Fruit fly (Drosophila melanogaster) whole organism, adult: ENCODE results near the gene CG14205.
A peak's percentile ranks its signal among the peaks of the same experiment; 100 is the strongest.

Experiments
- CG11617 ChIP-seq: fragments of 200-800 bp; sonication (Bioruptor generic); optimal IDR thresholded peaks from 2 replicates; lab custom pipeline; 2017; ENCODE audit warnings: mild to moderate bottlenecking, missing biosample characterization, missing genetic modification reagents, missing genetic modification characterization
- CG12768 ChIP-seq: fragments of 200-800 bp; sonication (Bioruptor generic); optimal IDR thresholded peaks from 2 replicates; lab custom pipeline; 2017; ENCODE audit warnings: missing biosample characterization, missing genetic modification characterization, mild to moderate bottlenecking, moderate library complexity, missing genetic modification reagents
- CG14711 ChIP-seq: fragments of 200-800 bp; sonication (Bioruptor generic); optimal IDR thresholded peaks from 2 replicates; lab custom pipeline; 2018; ENCODE audit warnings: missing biosample characterization, mild to moderate bottlenecking, missing genetic modification characterization, moderate library complexity
- CG1620 ChIP-seq: fragments of 200-800 bp; sonication (Bioruptor generic); optimal IDR thresholded peaks from 2 replicates; lab custom pipeline; 2016; ENCODE audit warnings: missing biosample characterization, missing genetic modification characterization
- CG33017 ChIP-seq: fragments of 200-800 bp; sonication (Bioruptor generic); optimal IDR thresholded peaks from 2 replicates; lab custom pipeline; 2018; ENCODE audit warnings: missing biosample characterization, mild to moderate bottlenecking, missing genetic modification characterization, moderate library complexity
- CG5204 ChIP-seq: fragments of 200-800 bp; sonication (Bioruptor generic); optimal IDR thresholded peaks from 2 replicates; lab custom pipeline; 2016; ENCODE audit warnings: missing biosample characterization, missing genetic modification characterization
- CG7045 ChIP-seq: fragments of 200-800 bp; sonication (Bioruptor generic); optimal IDR thresholded peaks from 2 replicates; lab custom pipeline; 2017; ENCODE audit warnings: missing biosample characterization, mild to moderate bottlenecking, missing genetic modification characterization
- CG7101 ChIP-seq: fragments of 200-800 bp; sonication (Bioruptor generic); optimal IDR thresholded peaks from 2 replicates; lab custom pipeline; 2018; ENCODE audit warnings: missing biosample characterization, mild to moderate bottlenecking, missing genetic modification characterization, moderate library complexity
- Clk ChIP-seq: fragments of 200-800 bp; sonication (Bioruptor generic); optimal IDR thresholded peaks from 2 replicates; lab custom pipeline; 2017; ENCODE audit warnings: missing biosample characterization, missing genetic modification characterization
- Crg-1 ChIP-seq: fragments of 200-800 bp; sonication (Bioruptor generic); optimal IDR thresholded peaks from 2 replicates; lab custom pipeline; 2016; ENCODE audit warnings: missing biosample characterization, missing genetic modification characterization
- Hr96 ChIP-seq: fragments of 200-800 bp; sonication (Bioruptor generic); optimal IDR thresholded peaks from 2 replicates; lab custom pipeline; 2016; ENCODE audit warnings: missing biosample characterization, missing genetic modification characterization
- Mnt ChIP-seq: fragments of 200-800 bp; sonication (Bioruptor generic); optimal IDR thresholded peaks from 2 replicates; lab custom pipeline; 2016; ENCODE audit warnings: missing biosample characterization, mild to moderate bottlenecking, missing genetic modification characterization
- bab1 ChIP-seq: fragments of 200-800 bp; sonication (Bioruptor generic); optimal IDR thresholded peaks from 3 replicates; lab custom pipeline; 2019; ENCODE audit warnings: missing biosample characterization, mild to moderate bottlenecking, missing genetic modification characterization, moderate library complexity
- cic ChIP-seq: fragments of 200-800 bp; sonication (Bioruptor generic); optimal IDR thresholded peaks from 2 replicates; lab custom pipeline; 2017; ENCODE audit warnings: missing biosample characterization, mild to moderate bottlenecking, missing genetic modification characterization, moderate library complexity
- cnc ChIP-seq, 2 experiments: fragments of >200 bp; optimal IDR thresholded peaks; 2 replicates each; lab custom pipeline; 2017
- kay ChIP-seq: fragments of 200-800 bp; sonication (Bioruptor generic); peaks from one replicate; lab custom pipeline; 2016; ENCODE audit warnings: missing biosample characterization, missing genetic modification characterization, borderline replicate concordance
- ovo ChIP-seq: fragments of 200-800 bp; sonication (Bioruptor generic); optimal IDR thresholded peaks from 2 replicates; lab custom pipeline; 2016; ENCODE audit warnings: missing biosample characterization, missing genetic modification characterization
- pad ChIP-seq: fragments of 200-800 bp; sonication (Bioruptor generic); optimal IDR thresholded peaks from 3 replicates; lab custom pipeline; 2017; ENCODE audit warnings: missing biosample characterization, missing genetic modification characterization, mild to moderate bottlenecking, moderate library complexity, missing genetic modification reagents
- tj ChIP-seq: fragments of 200-800 bp; sonication (Bioruptor generic); optimal IDR thresholded peaks from 3 replicates; lab custom pipeline; 2017; ENCODE audit warnings: missing biosample characterization, mild to moderate bottlenecking, missing genetic modification characterization, moderate library complexity
- toe ChIP-seq: fragments of 200-800 bp; sonication (Bioruptor generic); optimal IDR thresholded peaks from 2 replicates; lab custom pipeline; 2016; ENCODE audit warnings: missing biosample characterization, missing genetic modification characterization

The CG14205 gene

DNA sequence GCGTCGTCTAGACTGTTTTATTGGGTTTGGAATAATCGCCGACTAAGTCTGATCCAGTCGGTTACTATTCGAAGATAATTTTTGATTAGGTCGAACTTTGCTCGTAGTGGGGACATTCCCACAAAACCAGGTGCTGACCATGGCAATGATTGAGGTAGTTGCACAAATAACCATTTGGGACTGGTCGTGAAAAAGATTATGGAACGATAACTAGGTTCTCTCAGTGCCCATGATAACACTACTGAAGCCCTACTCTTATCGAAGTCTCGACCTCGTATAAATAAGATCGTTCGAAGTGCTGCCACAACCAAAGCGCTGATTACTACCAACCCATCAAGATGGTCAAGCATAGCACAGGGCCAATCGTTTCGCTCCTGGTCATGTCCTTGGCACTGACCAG, at the start of gene CG14205:
Gene CG14205 (plus strand): TSS at position 301 of the 400 bp plus-strand sequence.
- TF ChIP-seq Clk (GFP tag; lab: Kevin White, UChicago) (no peak), toe (GFP tag; lab: Kevin White, UChicago) (no peak), CG5204 (GFP tag; lab: Kevin White, UChicago) (no peak), kay (no peak), CG11617 (GFP tag; lab: Kevin White, UChicago) (no peak), tj (GFP tag; lab: Kevin White, UChicago) (no peak), Mnt (GFP tag; lab: Kevin White, UChicago) (no peak), CG7101 (tag; lab: Kevin White, UChicago) (no peak), Hr96 (GFP tag; lab: Kevin White, UChicago) (no peak), cic (GFP tag; lab: Kevin White, UChicago) (no peak), cnc (optimal IDR thresholded peaks at IDR 0.05; lab: Kevin White, UChicago) (no peak), ovo (GFP tag; lab: Kevin White, UChicago) (no peak)

DNA sequence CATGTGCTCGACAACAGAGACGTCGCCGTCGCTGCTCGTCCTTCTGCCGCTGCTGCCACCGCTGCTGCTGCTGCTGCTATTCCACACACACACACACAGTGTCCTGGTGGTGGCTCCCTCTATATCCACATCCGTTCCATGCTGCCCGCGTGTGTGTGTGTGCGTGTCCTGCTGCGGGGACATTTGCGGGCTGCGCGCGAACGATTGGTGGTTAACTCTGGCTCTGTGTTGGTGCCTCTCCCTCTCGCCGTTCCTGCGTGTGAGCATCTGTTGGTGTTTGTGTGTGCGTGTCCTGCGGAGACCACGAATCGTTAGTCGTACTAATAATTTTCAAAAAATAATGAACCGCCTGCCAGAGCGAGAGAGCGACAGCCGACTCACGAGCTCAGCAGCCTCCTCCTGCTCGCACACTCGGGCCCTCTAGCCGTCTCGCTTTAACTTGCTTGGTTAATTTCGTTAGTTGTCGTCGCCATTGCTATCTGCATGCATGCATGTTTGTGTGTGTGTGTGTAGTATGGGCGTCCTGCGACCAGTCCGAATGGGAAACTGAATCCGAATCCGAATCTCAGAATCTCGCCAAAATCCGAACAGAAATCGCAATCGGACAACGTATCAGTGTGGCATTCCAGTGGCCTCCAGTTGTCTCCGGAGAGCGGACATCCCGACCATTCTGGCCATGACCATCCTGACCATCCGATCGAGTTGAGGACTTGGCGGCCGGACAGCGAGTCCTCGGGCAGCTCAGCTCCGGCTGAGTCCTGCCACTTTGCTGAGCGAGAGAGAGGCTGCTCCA, 46.3 kb upstream of the CG14205 start:
- TF ChIP-seq bab1 (GFP tag; lab: Kevin White, UChicago) (no peak), cnc (optimal IDR thresholded peaks at IDR 0.05; lab: Kevin White, UChicago) (no peak), CG14711 (tag; lab: Kevin White, UChicago) (no peak), CG12768 (GFP tag; lab: Kevin White, UChicago) (no peak), CG7101 (tag; lab: Kevin White, UChicago) (no peak), kay (no peak), ovo (GFP tag; lab: Kevin White, UChicago) (no peak), CG11617 (GFP tag; lab: Kevin White, UChicago) (no peak), Crg-1 (GFP tag; lab: Kevin White, UChicago) (no peak), CG33017 (tag; lab: Kevin White, UChicago) (no peak)

DNA sequence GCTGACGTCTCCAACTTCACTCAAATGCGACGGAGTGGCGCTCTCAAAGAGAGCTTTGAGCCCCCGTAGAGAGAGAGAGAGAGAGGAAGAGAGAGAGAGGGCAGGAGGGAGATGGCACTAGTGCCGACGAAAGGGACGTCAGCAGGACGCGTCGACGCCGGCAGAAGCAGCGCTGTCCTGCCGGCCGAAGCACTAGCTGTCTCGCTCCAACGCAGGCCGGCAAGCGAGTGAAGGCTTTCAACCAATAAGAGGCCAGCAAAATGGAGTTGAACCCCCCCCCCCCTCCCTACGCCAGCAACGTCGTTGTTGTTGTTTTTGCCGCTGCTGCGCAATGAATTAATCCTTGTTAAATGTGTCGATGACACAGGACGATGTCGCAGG, 45.8 kb upstream of the CG14205 start:
- TF ChIP-seq CG7045 (no peak), toe (GFP tag; lab: Kevin White, UChicago) (no peak), CG12768 (GFP tag; lab: Kevin White, UChicago) (no peak), CG7101 (tag; lab: Kevin White, UChicago) (no peak), cnc (optimal IDR thresholded peaks at IDR 0.05; lab: Kevin White, UChicago) (no peak), Crg-1 (GFP tag; lab: Kevin White, UChicago) (no peak), tj (GFP tag; lab: Kevin White, UChicago) (no peak), Hr96 (GFP tag; lab: Kevin White, UChicago) (no peak), kay (no peak), CG33017 (tag; lab: Kevin White, UChicago) (no peak)

DNA sequence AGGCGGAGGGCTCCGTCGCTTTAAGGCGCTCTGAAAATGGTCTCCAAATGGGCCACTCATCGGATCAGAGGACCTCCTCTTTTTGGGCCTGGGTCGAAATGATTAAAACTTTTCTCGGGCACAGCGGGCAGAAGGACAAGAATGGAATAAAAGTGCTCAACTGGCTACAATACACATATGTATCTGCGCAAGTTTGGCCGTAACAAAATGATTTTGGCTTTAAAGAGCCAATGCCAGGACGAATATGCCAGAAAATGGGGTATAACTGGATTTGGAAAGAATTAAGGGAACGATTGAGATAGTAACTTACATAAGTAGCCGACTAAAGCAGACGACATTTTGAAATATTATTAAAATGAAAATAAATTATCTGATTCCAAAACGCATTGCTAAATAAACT, 45.0 kb upstream of the CG14205 start, which contains the start of gene CG32532:
Gene CG32532 (minus strand): TSS at position 101 of the 400 bp plus-strand sequence.
- TF ChIP-seq kay, result no peak
- no peak for TF ChIP-seq CG7045
- no peak for TF ChIP-seq Mnt (GFP tag; lab: Kevin White, UChicago)
- TF ChIP-seq CG12768 (GFP tag; lab: Kevin White, UChicago), result no peak

DNA sequence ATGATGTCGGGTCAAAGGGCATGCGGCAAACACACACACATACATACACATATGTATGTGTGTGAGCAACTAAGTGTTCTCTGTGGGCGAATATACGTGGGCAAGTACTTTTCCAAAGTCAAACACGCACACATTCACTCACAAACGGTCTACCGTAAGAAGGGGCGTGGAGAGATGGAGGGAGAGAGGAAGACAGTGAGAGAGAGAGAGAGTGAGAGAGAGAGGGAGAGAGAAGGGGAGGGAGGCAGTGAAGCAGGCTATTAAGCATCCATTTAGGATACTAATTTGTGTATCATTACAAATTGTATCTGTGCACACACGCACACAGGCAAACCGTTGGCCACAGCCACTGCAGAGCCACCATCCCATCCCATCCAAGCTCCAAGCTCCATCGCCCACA, 44.0 kb upstream of the CG14205 start:
- TF ChIP-seq Mnt (GFP tag; lab: Kevin White, UChicago) (no peak), ovo (GFP tag; lab: Kevin White, UChicago) (no peak)

DNA sequence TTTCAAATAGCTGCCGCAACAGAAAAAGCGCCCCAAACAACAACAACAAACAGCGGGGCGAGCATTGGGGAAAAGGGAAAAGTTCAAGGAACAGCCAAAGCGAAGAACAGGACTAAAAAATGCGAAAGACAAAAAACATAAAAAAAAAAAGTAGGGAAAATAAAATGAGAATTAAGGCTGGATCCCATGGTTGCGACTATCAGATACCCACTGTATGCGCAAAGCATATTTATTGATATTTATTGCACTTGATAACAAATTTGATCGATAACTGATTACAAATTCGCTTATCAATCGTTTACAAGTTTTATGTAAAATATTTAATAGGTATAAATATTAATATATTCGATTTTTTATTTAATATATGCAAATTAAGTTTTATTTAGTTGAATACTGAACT, 42.8 kb upstream of the CG14205 start:
- TF ChIP-seq CG33017 (tag; lab: Kevin White, UChicago) (no peak), ovo (GFP tag; lab: Kevin White, UChicago) (no peak), kay (no peak), pad (no peak), CG5204 (GFP tag; lab: Kevin White, UChicago) (no peak), CG14711 (tag; lab: Kevin White, UChicago) (no peak), CG1620 (no peak), CG7101 (tag; lab: Kevin White, UChicago) (no peak), Clk (GFP tag; lab: Kevin White, UChicago) (no peak), CG7045 (no peak), Mnt (GFP tag; lab: Kevin White, UChicago) (no peak), bab1 (GFP tag; lab: Kevin White, UChicago) (no peak), Crg-1 (GFP tag; lab: Kevin White, UChicago) (no peak), CG12768 (GFP tag; lab: Kevin White, UChicago) (no peak), Hr96 (GFP tag; lab: Kevin White, UChicago) (no peak)

DNA sequence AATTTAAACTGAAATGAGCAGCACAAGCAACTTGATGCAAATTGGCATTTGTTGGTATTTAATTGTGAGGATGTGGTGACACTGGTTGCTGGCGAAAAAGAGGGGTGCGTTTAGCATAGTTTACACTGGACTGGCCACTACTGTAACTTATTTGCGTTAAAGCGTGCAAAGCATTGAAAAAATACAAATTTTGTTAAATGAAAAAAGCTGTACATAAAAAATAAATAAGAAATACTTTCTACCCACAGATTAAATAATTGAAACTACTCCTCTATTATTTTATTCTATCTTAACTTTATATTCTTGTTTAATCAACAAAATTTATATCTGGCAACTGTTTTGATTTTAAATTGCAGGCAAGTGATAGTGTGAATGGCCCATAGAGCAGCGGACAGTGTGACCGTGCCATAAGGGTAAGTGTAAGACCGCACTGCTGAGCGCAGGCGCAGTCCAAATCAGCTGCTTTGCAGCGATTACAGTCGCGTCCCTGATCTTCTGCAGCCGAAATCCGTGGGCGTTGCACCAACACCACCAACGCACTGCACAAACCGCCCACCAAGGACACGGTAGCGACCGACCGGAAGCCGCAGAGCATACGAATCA, 26.6 kb upstream of the CG14205 start, which contains the start of the genes Grip84 and car:
Gene Grip84 (minus strand): TSS at position 51 of the 603 bp plus-strand sequence.
Gene car (plus strand): TSS at position 306 of the 603 bp plus-strand sequence.
- TF ChIP-seq CG33017 (tag; lab: Kevin White, UChicago) (peak; percentile 14), CG7101 (tag; lab: Kevin White, UChicago) (peak; percentile 65), CG7045 (peak; percentile 54), Hr96 (GFP tag; lab: Kevin White, UChicago) (no peak), CG12768 (GFP tag; lab: Kevin White, UChicago) (no peak), Clk (GFP tag; lab: Kevin White, UChicago) (no peak), pad (peak; percentile 42), bab1 (GFP tag; lab: Kevin White, UChicago) (no peak), cnc (optimal IDR thresholded peaks at IDR 0.05; lab: Kevin White, UChicago) (no peak), Crg-1 (GFP tag; lab: Kevin White, UChicago) (no peak), CG14711 (tag; lab: Kevin White, UChicago) (peak; percentile 87), CG1620 (no peak), CG11617 (GFP tag; lab: Kevin White, UChicago) (peak; percentile 44), ovo (GFP tag; lab: Kevin White, UChicago) (peak; percentile 7), cic (GFP tag; lab: Kevin White, UChicago) (no peak), kay (no peak), tj (GFP tag; lab: Kevin White, UChicago) (peak; percentile 35), Mnt (GFP tag; lab: Kevin White, UChicago) (peak; percentile 44), CG5204 (GFP tag; lab: Kevin White, UChicago) (no peak), toe (GFP tag; lab: Kevin White, UChicago) (no peak)
